Worm (Caenorhabditis elegans): ENCODE results near the gene C25D7.16.

- TF ChIP-seq attf-3 (GFP tag; conservative IDR thresholded peaks at IDR 0.05) (no peak), lsy-27 (tag; optimal IDR thresholded peaks at IDR 0.05; ENCODE audit: borderline replicate concordance, insufficient read depth) (no peak), athp-1 (tag; optimal IDR thresholded peaks at IDR 0.05) (no peak), ztf-22 (GFP tag; optimal IDR thresholded peaks at IDR 0.05) (no peak), F49E8.2 (tag; optimal IDR thresholded peaks at IDR 0.05; ENCODE audit: insufficient read depth) (no peak)
These were observed 4.6 kb downstream of the C25D7.16 start for ce11 chrV:15060595-15060994.

Measured in whole organism, young adult.